Fruit fly (Drosophila melanogaster) whole organism, embryonic: ENCODE measurements around the gene CG10576.

ENCODE experiments used
- CG10209 ChIP-seq: fragments of 200-800 bp; sonication (Bioruptor generic); optimal IDR thresholded peaks from 3 replicates; lab custom pipeline; 2017; ENCODE audit warnings: missing biosample characterization, mild to moderate bottlenecking, missing genetic modification characterization, missing genetic modification reagents
- CG10274 ChIP-seq: fragments of 200-800 bp; sonication (Bioruptor generic); optimal IDR thresholded peaks from 3 replicates; lab custom pipeline; 2017; ENCODE audit warnings: missing biosample characterization, mild to moderate bottlenecking, missing genetic modification characterization
- CG10654 ChIP-seq: fragments of 200-800 bp; sonication (Bioruptor generic); optimal IDR thresholded peaks from 2 replicates; lab custom pipeline; 2016; ENCODE audit warnings: missing biosample characterization, missing genetic modification characterization
- CG12659 ChIP-seq: fragments of 200-800 bp; sonication (Bioruptor generic); optimal IDR thresholded peaks from 3 replicates; lab custom pipeline; 2017; ENCODE audit warnings: mild to moderate bottlenecking, missing biosample characterization, missing genetic modification reagents, missing genetic modification characterization
- CG1529 ChIP-seq: fragments of 200-800 bp; sonication (Bioruptor generic); optimal IDR thresholded peaks from 3 replicates; lab custom pipeline; 2018; ENCODE audit warnings: missing biosample characterization, missing genetic modification characterization
- CG42726 ChIP-seq: fragments of 200-800 bp; sonication (Bioruptor generic); IDR thresholded peaks from 2 replicates; pipeline ENCODE4 v1.3.6; 2022; ENCODE audit warnings: missing biosample characterization, missing genetic modification characterization; ENCODE audit not compliant: partially characterized antibody
- CG4328 ChIP-seq: fragments of 200-800 bp; sonication (Bioruptor generic); optimal IDR thresholded peaks from 3 replicates; lab custom pipeline; 2017; ENCODE audit warnings: missing biosample characterization, missing genetic modification reagents, missing genetic modification characterization
- CG4820 ChIP-seq: fragments of 200-800 bp; sonication (Bioruptor generic); optimal IDR thresholded peaks from 3 replicates; lab custom pipeline; 2016; ENCODE audit warnings: missing biosample characterization, missing genetic modification characterization
- CG5245 ChIP-seq: fragments of 200-800 bp; sonication (Bioruptor generic); optimal IDR thresholded peaks from 3 replicates; lab custom pipeline; 2016; ENCODE audit warnings: missing biosample characterization, missing genetic modification characterization
- CG6254 ChIP-seq: fragments of 200-800 bp; sonication (Bioruptor generic); optimal IDR thresholded peaks from 3 replicates; lab custom pipeline; 2017; ENCODE audit warnings: mild to moderate bottlenecking, missing biosample characterization, missing genetic modification reagents, missing genetic modification characterization
- CG6854 ChIP-seq: fragments of 200-800 bp; sonication (Bioruptor generic); optimal IDR thresholded peaks from 3 replicates; lab custom pipeline; 2017; ENCODE audit warnings: missing biosample characterization, mild to moderate bottlenecking, missing genetic modification characterization
- CG7745 ChIP-seq: fragments of 200-800 bp; sonication (Bioruptor generic); optimal IDR thresholded peaks from 2 replicates; lab custom pipeline; 2018; ENCODE audit warnings: missing biosample characterization, mild to moderate bottlenecking, missing genetic modification characterization, moderate library complexity
- CG7987 ChIP-seq: fragments of 200-800 bp; sonication (Bioruptor generic); optimal IDR thresholded peaks from 2 replicates; lab custom pipeline; 2018; ENCODE audit warnings: missing biosample characterization, mild to moderate bottlenecking, missing genetic modification characterization, moderate library complexity
- CG9437 ChIP-seq: fragments of 200-800 bp; sonication (Bioruptor generic); optimal IDR thresholded peaks from 2 replicates; lab custom pipeline; 2018; ENCODE audit warnings: missing biosample characterization, mild to moderate bottlenecking, missing genetic modification characterization
- D19A ChIP-seq: fragments of 200-800 bp; optimal IDR thresholded peaks from 3 replicates; lab custom pipeline; 2019; ENCODE audit warnings: missing biosample characterization, mild to moderate bottlenecking, missing genetic modification characterization, moderate library complexity
- D19B ChIP-seq: fragments of 200-800 bp; sonication (Bioruptor generic); optimal IDR thresholded peaks from 2 replicates; lab custom pipeline; 2017; ENCODE audit warnings: missing biosample characterization, mild to moderate bottlenecking, missing genetic modification characterization
- Doc2 ChIP-seq: fragments of 200-800 bp; sonication (Bioruptor generic); IDR thresholded peaks from 2 replicates; pipeline ENCODE4 v1.3.6; 2022; ENCODE audit warnings: missing biosample characterization, missing genetic modification characterization
- E2f1 ChIP-seq: fragments of 200-800 bp; sonication (Bioruptor generic); IDR thresholded peaks from 2 replicates; pipeline ENCODE4 v1.3.6; 2022; ENCODE audit warnings: missing biosample characterization, missing genetic modification characterization
- Hey ChIP-seq: fragments of 200-800 bp; sonication (Bioruptor generic); optimal IDR thresholded peaks from 3 replicates; lab custom pipeline; 2018; ENCODE audit warnings: missing biosample characterization, mild to moderate bottlenecking, missing genetic modification characterization
- Mad ChIP-seq: fragments of 200-800 bp; sonication (Bioruptor generic); optimal IDR thresholded peaks from 2 replicates; lab custom pipeline; 2016; ENCODE audit warnings: missing biosample characterization, missing genetic modification characterization
- Mrtf ChIP-seq: fragments of 200-800 bp; sonication (Bioruptor generic); IDR thresholded peaks from 3 replicates; pipeline ENCODE4 v1.3.6; 2022; ENCODE audit warnings: missing biosample characterization, missing genetic modification characterization
- YL-1 ChIP-seq: fragments of 200-800 bp; sonication (Bioruptor generic); optimal IDR thresholded peaks from 3 replicates; lab custom pipeline; 2017; ENCODE audit warnings: missing biosample characterization, mild to moderate bottlenecking, missing genetic modification characterization
- aop ChIP-seq: fragments of 200-800 bp; sonication (Bioruptor generic); IDR thresholded peaks from 2 replicates; pipeline ENCODE4 v1.3.6; 2022; ENCODE audit warnings: missing biosample characterization, missing genetic modification characterization
- ap ChIP-seq: fragments of 200-800 bp; sonication (Bioruptor generic); IDR thresholded peaks from 2 replicates; pipeline ENCODE4 v1.3.6; 2022; ENCODE audit warnings: missing biosample characterization, missing genetic modification characterization
- bab2 ChIP-seq: fragments of 200-800 bp; sonication (Bioruptor generic); optimal IDR thresholded peaks from 2 replicates; lab custom pipeline; 2016; ENCODE audit warnings: missing biosample characterization, missing genetic modification characterization
- btn ChIP-seq: fragments of 200-800 bp; sonication (Bioruptor generic); optimal IDR thresholded peaks from 2 replicates; lab custom pipeline; 2016; ENCODE audit warnings: missing biosample characterization, missing genetic modification characterization
- cad ChIP-seq: fragments of >200 bp; optimal IDR thresholded peaks from 2 replicates; lab custom pipeline; 2017; ENCODE audit warnings: missing biosample characterization, missing genetic modification characterization
- cg ChIP-seq: fragments of 200-800 bp; sonication (Bioruptor generic); optimal IDR thresholded peaks from 3 replicates; lab custom pipeline; 2019; ENCODE audit warnings: missing biosample characterization, mild to moderate bottlenecking, missing genetic modification characterization, moderate library complexity
- cwo ChIP-seq: fragments of 200-800 bp; sonication (Bioruptor generic); optimal IDR thresholded peaks from 3 replicates; lab custom pipeline; 2017; ENCODE audit warnings: missing biosample characterization, missing genetic modification characterization, mild to moderate bottlenecking, moderate library complexity, missing genetic modification reagents
- da ChIP-seq: fragments of 200-800 bp; sonication (Bioruptor generic); optimal IDR thresholded peaks from 2 replicates; lab custom pipeline; 2016; ENCODE audit warnings: missing biosample characterization, missing genetic modification characterization
- emc ChIP-seq: fragments of 200-800 bp; sonication (Bioruptor generic); optimal IDR thresholded peaks from 2 replicates; lab custom pipeline; 2016; ENCODE audit warnings: missing biosample characterization, missing genetic modification characterization
- en ChIP-seq: fragments of 200-800 bp; sonication (Bioruptor generic); optimal IDR thresholded peaks from 2 replicates; lab custom pipeline; 2016; ENCODE audit warnings: missing biosample characterization, missing genetic modification characterization
- ewg ChIP-seq: fragments of 200-800 bp; sonication (Bioruptor generic); optimal IDR thresholded peaks from 3 replicates; lab custom pipeline; 2017; ENCODE audit warnings: mild to moderate bottlenecking, missing biosample characterization, missing genetic modification reagents, missing genetic modification characterization
- gsb ChIP-seq: fragments of 200-800 bp; sonication (Bioruptor generic); IDR thresholded peaks from 2 replicates; pipeline ENCODE4 v1.3.6; 2022; ENCODE audit warnings: missing biosample characterization, missing genetic modification characterization
- knrl ChIP-seq: fragments of 200-800 bp; sonication (Bioruptor generic); IDR thresholded peaks from 3 replicates; pipeline ENCODE4 v1.3.6; 2022; ENCODE audit warnings: missing biosample characterization, missing genetic modification characterization; ENCODE audit not compliant: partially characterized antibody
- lab ChIP-seq: fragments of 200-800 bp; sonication (Bioruptor generic); optimal IDR thresholded peaks from 3 replicates; lab custom pipeline; 2017; ENCODE audit warnings: missing biosample characterization, missing genetic modification characterization, mild to moderate bottlenecking, moderate library complexity, missing genetic modification reagents
- lbe ChIP-seq: fragments of 200-800 bp; sonication (Bioruptor generic); optimal IDR thresholded peaks from 2 replicates; lab custom pipeline; 2016; ENCODE audit warnings: missing biosample characterization, mild to moderate bottlenecking, missing genetic modification characterization
- lmd ChIP-seq: fragments of 200-800 bp; sonication (Bioruptor generic); IDR thresholded peaks from 2 replicates; pipeline ENCODE4 v1.3.6; 2022; ENCODE audit warnings: missing biosample characterization, missing genetic modification characterization
- mirr ChIP-seq: fragments of 200-800 bp; sonication (Bioruptor generic); optimal IDR thresholded peaks from 3 replicates; lab custom pipeline; 2018; ENCODE audit warnings: missing biosample characterization, mild to moderate bottlenecking, missing genetic modification characterization
- pum ChIP-seq: fragments of 200-800 bp; sonication (Bioruptor generic); optimal IDR thresholded peaks from 2 replicates; lab custom pipeline; 2016; ENCODE audit warnings: missing biosample characterization, missing genetic modification characterization
- sens ChIP-seq: fragments of 200-800 bp; sonication (Bioruptor generic); peaks from one replicate; lab custom pipeline; 2016; ENCODE audit warnings: missing biosample characterization, missing genetic modification characterization
- sisA ChIP-seq: fragments of 200-800 bp; sonication (Bioruptor generic); IDR thresholded peaks from 2 replicates; pipeline ENCODE4 v1.3.6; 2022; ENCODE audit warnings: missing biosample characterization, missing genetic modification characterization
- sna ChIP-seq: fragments of 200-800 bp; sonication (Bioruptor generic); IDR thresholded peaks from 2 replicates; pipeline ENCODE4 v1.3.6; 2022; ENCODE audit warnings: missing biosample characterization, missing genetic modification characterization; ENCODE audit not compliant: partially characterized antibody
- sob ChIP-seq: fragments of 200-800 bp; sonication (Bioruptor generic); IDR thresholded peaks from 2 replicates; pipeline ENCODE4 v1.3.6; 2022; ENCODE audit warnings: missing biosample characterization, missing genetic modification characterization
- ssp ChIP-seq: fragments of 200-800 bp; sonication (Bioruptor generic); IDR thresholded peaks from 2 replicates; pipeline ENCODE4 v1.3.6; 2022; ENCODE audit warnings: missing biosample characterization, missing genetic modification characterization
- trh ChIP-seq: fragments of 200-800 bp; sonication (Bioruptor generic); optimal IDR thresholded peaks from 2 replicates; lab custom pipeline; 2016; ENCODE audit warnings: missing biosample characterization, missing genetic modification characterization
- zen ChIP-seq: fragments of 200-800 bp; sonication (Bioruptor generic); optimal IDR thresholded peaks from 3 replicates; lab custom pipeline; 2018; ENCODE audit warnings: missing biosample characterization, mild to moderate bottlenecking, missing genetic modification characterization, moderate library complexity

The CG10576 gene

dm6 chr3L:5777114-5777513 is 11.6 kb upstream of the CG10576 start, which contains the start of gene vito (continued):
- no peak for TF ChIP-seq CG10209 (GFP tag; lab: Kevin White, UChicago)
- peak; percentile 28 for TF ChIP-seq YL-1
- no peak for TF ChIP-seq gsb (GFP tag; lab: Robert Waterston, UW)
- no peak for TF ChIP-seq btn (GFP tag; lab: Kevin White, UChicago)
- TF ChIP-seq ssp (GFP tag; lab: Robert Waterston, UW) = no peak

DNA sequence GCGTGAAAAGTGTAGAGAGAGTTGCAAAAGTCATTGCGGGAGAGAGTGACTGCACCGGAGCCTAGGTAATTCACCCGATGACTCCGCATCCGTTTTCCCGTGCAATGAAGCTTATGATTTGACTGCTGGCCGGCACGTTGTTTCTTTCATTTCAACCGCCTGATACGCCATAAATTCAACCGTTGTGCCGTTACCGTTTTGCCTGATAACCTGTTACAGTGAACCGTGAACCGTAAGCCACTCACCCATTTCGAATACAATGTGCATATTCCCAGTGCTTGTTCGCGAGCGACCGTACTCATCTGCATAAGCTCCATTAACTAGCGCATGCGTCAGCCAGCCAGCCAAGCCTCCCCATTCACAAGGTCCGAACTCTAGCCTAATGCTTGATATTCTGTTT is 9.3 kb upstream of the CG10576 start:
- TF ChIP-seq sna (GFP tag; lab: Robert Waterston, UW) = no peak
- TF ChIP-seq ewg (GFP tag; lab: Kevin White, UChicago) = peak; percentile 16
- TF ChIP-seq knrl (GFP tag; lab: Robert Waterston, UW) = no peak

- TF ChIP-seq lmd (GFP tag; lab: Robert Waterston, UW) (peak; percentile 69), CG6854 (peak; percentile 67), Doc2 (GFP tag; lab: Robert Waterston, UW) (no peak), CG7987 (GFP tag; lab: Kevin White, UChicago) (peak; percentile 73), mirr (GFP tag; lab: Kevin White, UChicago) (peak; percentile 88), CG6254 (no peak), pum (GFP tag; lab: Kevin White, UChicago) (peak; percentile 79), D19B (peak; percentile 71), CG9437 (peak; percentile 80), lbe (GFP tag; lab: Kevin White, UChicago) (peak; percentile 84), CG10274 (GFP tag; lab: Kevin White, UChicago) (peak; percentile 64), CG42726 (peak; percentile 67; the same call in 1 of the 2 replicates), en (peak; percentile 80), sisA (GFP tag; lab: Robert Waterston, UW) (peak; percentile 69; the same call in 1 of the 2 replicates), CG7745 (tag; lab: Kevin White, UChicago) (no peak), E2f1 (GFP tag; lab: Robert Waterston, UW) (peak; percentile 80), da (GFP tag; lab: Kevin White, UChicago) (peak; percentile 78), bab2 (peak; percentile 84), emc (GFP tag; lab: Kevin White, UChicago) (peak; percentile 38), D19A (tag; lab: Kevin White, UChicago) (no peak), sens (GFP tag; lab: Kevin White, UChicago) (peak; percentile 98), zen (tag; lab: Kevin White, UChicago) (peak; percentile 68), sob (GFP tag; lab: Robert Waterston, UW) (peak; percentile 71), CG12659 (GFP tag; lab: Kevin White, UChicago) (peak; percentile 93), CG5245 (GFP tag; lab: Kevin White, UChicago) (peak; percentile 46), cwo (GFP tag; lab: Kevin White, UChicago) (peak; percentile 76), cad (GFP tag; lab: Kevin White, UChicago) (no peak), CG4328 (GFP tag; lab: Kevin White, UChicago) (peak; percentile 91), CG10654 (GFP tag; lab: Kevin White, UChicago) (peak; percentile 76), CG4820 (GFP tag; lab: Kevin White, UChicago) (peak; percentile 73), lab (no peak), aop (GFP tag; lab: Robert Waterston, UW) (no peak), cg (GFP tag; lab: Kevin White, UChicago) (no peak), Hey (tag; lab: Kevin White, UChicago) (peak; percentile 22), trh (GFP tag; lab: Kevin White, UChicago) (no peak), ap (GFP tag; lab: Robert Waterston, UW) (peak; percentile 48; the same call in 1 of the 2 replicates), CG1529 (GFP tag; lab: Kevin White, UChicago) (peak; percentile 82), Mad (GFP tag; lab: Kevin White, UChicago) (peak; percentile 77), Mrtf (GFP tag; lab: Robert Waterston, UW) (peak; percentile 43; the same call in 1 of the 3 replicates)
Observed at dm6 chr3L:5770817-5771425, 5.4 kb upstream of the CG10576 start.
